Worm (Caenorhabditis elegans) whole organism, L4/young adult: ENCODE data around the gene Y45G5AM.5.

Experiments used
- dao-5 ChIP-seq: sonication (generic microtip); optimal IDR thresholded peaks from 2 replicates; lab custom pipeline; 2016; ENCODE audit warnings: missing genotype, missing genetic modification characterization, moderate library complexity, missing compliant biosample characterization
- him-1 ChIP-seq: sonication (generic microtip); optimal IDR thresholded peaks from 2 replicates; lab custom pipeline; 2016; ENCODE audit warnings: missing genotype, missing genetic modification reagents, missing genetic modification characterization, missing compliant biosample characterization

ce11 chrV:4134728-4135127, 25.5 kb upstream of the Y45G5AM.5 start, which contains the start of gene lgc-1:
- TF ChIP-seq him-1 (tag; lab: Kevin White, UChicago) (no peak), dao-5 (tag; lab: Kevin White, UChicago) (no peak)
